Worm (Caenorhabditis elegans) whole organism, early embryonic: ENCODE data around the gene E02H9.9.
A peak's percentile ranks its signal among the peaks of the same experiment; 100 is the strongest.
"Not testable (repeated sequence)": the region's sequence is repeated elsewhere in the genome, so short reads cannot be mapped to it uniquely, and the experiment has no call there.

Experiments
- B0310.2 ChIP-seq: sonication (generic microtip); optimal IDR thresholded peaks from 2 replicates; lab custom pipeline; 2016; ENCODE audit warnings: mild to moderate bottlenecking, missing genetic modification characterization, missing compliant biosample characterization
- F13C5.2 ChIP-seq: sonication (generic microtip); optimal IDR thresholded peaks from 2 replicates; lab custom pipeline; 2017; ENCODE audit warnings: mild to moderate bottlenecking, missing genetic modification characterization, inconsistent platforms, missing compliant biosample characterization
- aly-1 ChIP-seq: sonication (generic microtip); optimal IDR thresholded peaks from 2 replicates; lab custom pipeline; 2016; ENCODE audit warnings: missing genetic modification characterization, missing compliant biosample characterization
- ama-1 ChIP-seq: fragments of 150-350 bp; optimal IDR thresholded peaks from 2 replicates; lab custom pipeline; 2014
- ceh-13 ChIP-seq: fragments of 200-800 bp; sonication (Bioruptor generic); optimal IDR thresholded peaks from 2 replicates; lab custom pipeline; 2018; ENCODE audit warnings: mild to moderate bottlenecking, missing genetic modification characterization, missing compliant biosample characterization
- ceh-36 ChIP-seq: sonication (generic microtip); optimal IDR thresholded peaks from 2 replicates; lab custom pipeline; 2016; ENCODE audit warnings: missing genetic modification characterization, inconsistent platforms, missing compliant biosample characterization
- ets-7 ChIP-seq: sonication (generic microtip); optimal IDR thresholded peaks from 2 replicates; lab custom pipeline; 2016; ENCODE audit warnings: missing genotype, missing genetic modification characterization, missing compliant biosample characterization
- flt-1 ChIP-seq: fragments of 200-800 bp; sonication (Bioruptor generic); IDR thresholded peaks from 2 replicates; pipeline ENCODE4 v1.3.6; 2022; ENCODE audit warnings: missing genetic modification characterization, missing compliant biosample characterization
- hmbx-1 ChIP-seq: sonication (generic microtip); optimal IDR thresholded peaks from 2 replicates; lab custom pipeline; 2016; ENCODE audit warnings: mild to moderate bottlenecking, missing genetic modification characterization, missing compliant biosample characterization
- hmg-4 ChIP-seq: fragments of 200-800 bp; sonication (Bioruptor generic); optimal IDR thresholded peaks from 2 replicates; lab custom pipeline; 2018; ENCODE audit warnings: mild to moderate bottlenecking, missing genetic modification characterization, missing compliant biosample characterization
- hnd-1 ChIP-seq: sonication (generic microtip); optimal IDR thresholded peaks from 2 replicates; lab custom pipeline; 2016; ENCODE audit warnings: missing genetic modification characterization, missing compliant biosample characterization
- pes-1 ChIP-seq: fragments of 200-800 bp; sonication (Bioruptor generic); IDR thresholded peaks from 2 replicates; pipeline ENCODE4 v1.3.6; 2022; ENCODE audit warnings: missing genetic modification reagents, missing genetic modification characterization, missing compliant biosample characterization
- scrt-1 ChIP-seq: fragments of 200-800 bp; sonication (Bioruptor generic); IDR thresholded peaks from 2 replicates; pipeline ENCODE4 v1.3.6; 2022; ENCODE audit warnings: missing genetic modification characterization, missing compliant biosample characterization
- sea-1 ChIP-seq: fragments of 200-800 bp; sonication (Bioruptor generic); conservative IDR thresholded peaks from 2 replicates; pipeline ENCODE4 v1.3.6; 2022; ENCODE audit warnings: missing genetic modification characterization, missing compliant biosample characterization
- tbx-11 ChIP-seq: fragments of 200-800 bp; sonication (Bioruptor generic); IDR thresholded peaks from 2 replicates; pipeline ENCODE4 v1.3.6; 2022; ENCODE audit warnings: missing genetic modification characterization, missing compliant biosample characterization
- tbx-37 ChIP-seq: fragments of 200-800 bp; sonication (Bioruptor generic); conservative IDR thresholded peaks from 2 replicates; pipeline ENCODE4 v1.3.6; 2022; ENCODE audit warnings: missing genetic modification reagents, missing genetic modification characterization, missing compliant biosample characterization
- tra-4 ChIP-seq: sonication (generic microtip); optimal IDR thresholded peaks from 2 replicates; lab custom pipeline; 2017; ENCODE audit warnings: missing genetic modification characterization, missing compliant biosample characterization

The E02H9.9 gene

ce11 chrIII:2438543-2438942 lies 29.6 kb downstream of the E02H9.9 start, which contains the start of gene E02H9.13:
TSS of gene E02H9.13 (minus strand) at chrIII:2438741.
- TF ChIP-seq hmbx-1 (tag; lab: Kevin White, UChicago) (no peak), hmg-4 (GFP tag; lab: Kevin White, UChicago) (no peak), pes-1 (GFP tag; lab: Robert Waterston, UW) (no peak), F13C5.2 (tag; lab: Kevin White, UChicago) (no peak), ceh-36 (tag; lab: Kevin White, UChicago) (no peak), sea-1 (no peak), tra-4 (tag; lab: Kevin White, UChicago) (no peak), hnd-1 (tag; lab: Kevin White, UChicago) (no peak), scrt-1 (GFP tag; lab: Robert Waterston, UW) (no peak), ets-7 (tag; lab: Kevin White, UChicago) (no peak), tbx-37 (GFP tag; lab: Robert Waterston, UW) (no peak), ama-1 (lab: Kevin White, UChicago) (no peak), flt-1 (no peak), ceh-13 (GFP tag; lab: Kevin White, UChicago) (no peak), aly-1 (tag; lab: Kevin White, UChicago) (no peak)

- not testable (repeated sequence) for TF ChIP-seq B0310.2, hmbx-1, hnd-1 (tag; lab: Kevin White, UChicago)
These were observed 32.3 kb downstream of the E02H9.9 start, which contains the start of gene E02H9.6 for ce11 chrIII:2435805-2436204. TSS of gene E02H9.6 (plus strand) at chrIII:2436105.

- not testable (repeated sequence) for TF ChIP-seq ama-1 (lab: Kevin White, UChicago); tbx-37 (GFP tag; lab: Robert Waterston, UW); aly-1 (tag; lab: Kevin White, UChicago)
These were observed 32.7 kb downstream of the E02H9.9 start, which contains the start of gene W04B5.6 for ce11 chrIII:2435373-2435772. TSS of gene W04B5.6 (minus strand) at chrIII:2435473.

- TF ChIP-seq tbx-11 (GFP tag; lab: Robert Waterston, UW) = no peak
- TF ChIP-seq F13C5.2 (tag; lab: Kevin White, UChicago) = no peak
- TF ChIP-seq ceh-36 (tag; lab: Kevin White, UChicago) = no peak
- no peak for TF ChIP-seq hnd-1 (tag; lab: Kevin White, UChicago)
- TF ChIP-seq hmbx-1 (tag; lab: Kevin White, UChicago) = no peak
- no peak for TF ChIP-seq B0310.2 (tag; lab: Kevin White, UChicago)
- no peak for TF ChIP-seq aly-1 (tag; lab: Kevin White, UChicago)
- TF ChIP-seq sea-1 = no peak
- no peak for TF ChIP-seq ets-7 (tag; lab: Kevin White, UChicago)
- TF ChIP-seq hmg-4 (GFP tag; lab: Kevin White, UChicago) = no peak
- no peak for TF ChIP-seq pes-1 (GFP tag; lab: Robert Waterston, UW)
- no peak for TF ChIP-seq tra-4 (tag; lab: Kevin White, UChicago)
- TF ChIP-seq ceh-13 (GFP tag; lab: Kevin White, UChicago) = no peak
- TF ChIP-seq scrt-1 (GFP tag; lab: Robert Waterston, UW) = no peak
- TF ChIP-seq flt-1 = no peak
These were observed 35.2 kb downstream of the E02H9.9 start for ce11 chrIII:2432925-2433324.

- TF ChIP-seq flt-1 = no peak
- TF ChIP-seq hnd-1 (tag; lab: Kevin White, UChicago) = no peak
- no peak for TF ChIP-seq scrt-1 (GFP tag; lab: Robert Waterston, UW)
- no peak for TF ChIP-seq hmbx-1 (tag; lab: Kevin White, UChicago)
- TF ChIP-seq aly-1 (tag; lab: Kevin White, UChicago) = no peak
- TF ChIP-seq pes-1 (GFP tag; lab: Robert Waterston, UW) = no peak
- no peak for TF ChIP-seq hmg-4 (GFP tag; lab: Kevin White, UChicago)
- TF ChIP-seq F13C5.2 (tag; lab: Kevin White, UChicago) = no peak
- no peak for TF ChIP-seq B0310.2 (tag; lab: Kevin White, UChicago)
These were observed 42.0 kb downstream of the E02H9.9 start, which contains the start of gene W04B5.8 for ce11 chrIII:2426122-2426521. TSS of gene W04B5.8 (plus strand) at chrIII:2426316.

ce11 chrIII:2424783-2425329 lies 43.2 kb downstream of the E02H9.9 start:
- TF ChIP-seq hmg-4 (GFP tag; lab: Kevin White, UChicago) = peak; percentile 27
- TF ChIP-seq pes-1 (GFP tag; lab: Robert Waterston, UW) = no peak
- TF ChIP-seq aly-1 (tag; lab: Kevin White, UChicago) = no peak

- no peak for TF ChIP-seq ets-7 (tag; lab: Kevin White, UChicago)
- TF ChIP-seq B0310.2 (tag; lab: Kevin White, UChicago) = no peak
- TF ChIP-seq tra-4 (tag; lab: Kevin White, UChicago) = no peak
- no peak for TF ChIP-seq ceh-13 (GFP tag; lab: Kevin White, UChicago)
- no peak for TF ChIP-seq sea-1
- no peak for TF ChIP-seq hnd-1 (tag; lab: Kevin White, UChicago)
- no peak for TF ChIP-seq aly-1 (tag; lab: Kevin White, UChicago)
- no peak for TF ChIP-seq tbx-11 (GFP tag; lab: Robert Waterston, UW)
- TF ChIP-seq ama-1 (lab: Kevin White, UChicago) = no peak
These were observed 44.5 kb downstream of the E02H9.9 start for ce11 chrIII:2423638-2424037.

ce11 chrIII:2421226-2421625 lies 46.9 kb downstream of the E02H9.9 start:
- no peak for TF ChIP-seq ceh-13 (GFP tag; lab: Kevin White, UChicago)
- TF ChIP-seq hmg-4 (GFP tag; lab: Kevin White, UChicago) = no peak
- TF ChIP-seq B0310.2 (tag; lab: Kevin White, UChicago) = no peak
- no peak for TF ChIP-seq hmbx-1 (tag; lab: Kevin White, UChicago)
- no peak for TF ChIP-seq tbx-37 (GFP tag; lab: Robert Waterston, UW)
- TF ChIP-seq flt-1 = no peak
- no peak for TF ChIP-seq hnd-1 (tag; lab: Kevin White, UChicago)
- no peak for TF ChIP-seq F13C5.2 (tag; lab: Kevin White, UChicago)
- TF ChIP-seq ets-7 (tag; lab: Kevin White, UChicago) = no peak
- TF ChIP-seq tra-4 (tag; lab: Kevin White, UChicago) = no peak
- no peak for TF ChIP-seq sea-1
- TF ChIP-seq pes-1 (GFP tag; lab: Robert Waterston, UW) = no peak
- TF ChIP-seq scrt-1 (GFP tag; lab: Robert Waterston, UW) = no peak
- no peak for TF ChIP-seq tbx-11 (GFP tag; lab: Robert Waterston, UW)
- no peak for TF ChIP-seq ama-1 (lab: Kevin White, UChicago)
- no peak for TF ChIP-seq ceh-36 (tag; lab: Kevin White, UChicago)
